Worm (Caenorhabditis elegans): ENCODE results near the gene scc-1.

The scc-1 gene

ce11 chrII:4745281-4745680, 46.8 kb downstream of the scc-1 start:
- no peak for TF ChIP-seq dao-5 (tag; optimal IDR thresholded peaks at IDR 0.05)
- no peak for TF ChIP-seq him-1 (tag; optimal IDR thresholded peaks at IDR 0.05)
- TF ChIP-seq W03F9.2 (tag; optimal IDR thresholded peaks at IDR 0.05), result no peak

- TF ChIP-seq W03F9.2 (tag; optimal IDR thresholded peaks at IDR 0.05) (no peak), him-1 (tag; optimal IDR thresholded peaks at IDR 0.05) (no peak), dao-5 (tag; optimal IDR thresholded peaks at IDR 0.05) (no peak)
Measured at ce11 chrII:4747063-4747462, 48.5 kb downstream of the scc-1 start.

ce11 chrII:4747697-4748096, 49.2 kb downstream of the scc-1 start:
- no peak for TF ChIP-seq dao-5 (tag; optimal IDR thresholded peaks at IDR 0.05)
- TF ChIP-seq him-1 (tag; optimal IDR thresholded peaks at IDR 0.05), result no peak
- TF ChIP-seq W03F9.2 (tag; optimal IDR thresholded peaks at IDR 0.05), result no peak

ce11 chrII:4748374-4748773, 49.9 kb downstream of the scc-1 start:
- TF ChIP-seq W03F9.2 (tag; optimal IDR thresholded peaks at IDR 0.05) (no peak), dao-5 (tag; optimal IDR thresholded peaks at IDR 0.05) (no peak), him-1 (tag; optimal IDR thresholded peaks at IDR 0.05) (no peak)

- TF ChIP-seq W03F9.2 (tag; optimal IDR thresholded peaks at IDR 0.05), result no peak
- no peak for TF ChIP-seq dao-5 (tag; optimal IDR thresholded peaks at IDR 0.05)
- TF ChIP-seq him-1 (tag; optimal IDR thresholded peaks at IDR 0.05), result no peak
Measured at ce11 chrII:4749581-4749980, 51.1 kb downstream of the scc-1 start, which contains the start of gene F41C3.2. TSS of gene F41C3.2 (plus strand) at chrII:4749968.
